Fruit fly (Drosophila melanogaster) whole organism, embryonic: Measurements from ENCODE around the gene Alg9.

Source experiments
- Atf6 ChIP-seq: fragments of 200-800 bp; sonication (Bioruptor generic); IDR thresholded peaks from 2 replicates; pipeline ENCODE4 v1.3.6; 2022; ENCODE audit warnings: missing biosample characterization, missing genetic modification characterization
- B-H1 ChIP-seq: fragments of 200-800 bp; sonication (Bioruptor generic); IDR thresholded peaks from 3 replicates; pipeline ENCODE4 v1.3.6; 2022; ENCODE audit warnings: missing biosample characterization, missing genetic modification characterization
- CG10209 ChIP-seq: fragments of 200-800 bp; sonication (Bioruptor generic); optimal IDR thresholded peaks from 3 replicates; lab custom pipeline; 2017; ENCODE audit warnings: missing biosample characterization, mild to moderate bottlenecking, missing genetic modification characterization, missing genetic modification reagents
- CG1024 ChIP-seq: fragments of 200-800 bp; sonication (Bioruptor generic); IDR thresholded peaks from 2 replicates; pipeline ENCODE4 v1.3.6; 2022; ENCODE audit warnings: missing biosample characterization, missing genetic modification characterization
- CG10267 ChIP-seq: fragments of 200-800 bp; sonication (Bioruptor generic); optimal IDR thresholded peaks from 2 replicates; lab custom pipeline; 2018; ENCODE audit warnings: missing biosample characterization, mild to moderate bottlenecking, missing genetic modification characterization, moderate library complexity
- CG10462 ChIP-seq: fragments of 200-800 bp; sonication (Bioruptor generic); optimal IDR thresholded peaks from 2 replicates; lab custom pipeline; 2016; ENCODE audit warnings: missing biosample characterization, missing genetic modification characterization
- CG11456 ChIP-seq: fragments of 200-800 bp; sonication (Bioruptor generic); IDR thresholded peaks from 3 replicates; pipeline ENCODE4 v1.3.6; 2022; ENCODE audit warnings: missing biosample characterization, missing genetic modification characterization
- CG12744 ChIP-seq: fragments of 200-800 bp; sonication (Bioruptor generic); optimal IDR thresholded peaks from 2 replicates; lab custom pipeline; 2016; ENCODE audit warnings: missing biosample characterization, missing genetic modification characterization
- CG14014 ChIP-seq: fragments of 200-800 bp; sonication (Bioruptor generic); IDR thresholded peaks from 2 replicates; pipeline ENCODE4 v1.3.6; 2022; ENCODE audit warnings: missing biosample characterization, missing genetic modification characterization
- CG14965 ChIP-seq: fragments of 200-800 bp; sonication (Bioruptor generic); optimal IDR thresholded peaks from 2 replicates; lab custom pipeline; 2016; ENCODE audit warnings: missing biosample characterization, missing genetic modification characterization, borderline replicate concordance
- CG2199 ChIP-seq: fragments of 200-800 bp; sonication (Bioruptor generic); IDR thresholded peaks from 3 replicates; pipeline ENCODE4 v1.3.6; 2022; ENCODE audit warnings: missing biosample characterization, missing genetic modification characterization
- CG2202 ChIP-seq: fragments of 200-800 bp; sonication (Bioruptor generic); optimal IDR thresholded peaks from 2 replicates; lab custom pipeline; 2018; ENCODE audit warnings: missing biosample characterization, mild to moderate bottlenecking, missing genetic modification characterization
- CG2712 ChIP-seq: fragments of 200-800 bp; optimal IDR thresholded peaks from 3 replicates; lab custom pipeline; 2019; ENCODE audit warnings: missing biosample characterization, mild to moderate bottlenecking, missing genetic modification characterization, moderate library complexity
- CG31441 ChIP-seq: fragments of 200-800 bp; sonication (Bioruptor generic); IDR thresholded peaks from 2 replicates; pipeline ENCODE4 v1.3.6; 2022; ENCODE audit warnings: missing biosample characterization, missing genetic modification characterization
- CG4707 ChIP-seq: fragments of 200-800 bp; sonication (Bioruptor generic); optimal IDR thresholded peaks from 2 replicates; lab custom pipeline; 2018; ENCODE audit warnings: missing biosample characterization, mild to moderate bottlenecking, missing genetic modification characterization, moderate library complexity
- CG6254 ChIP-seq: fragments of 200-800 bp; sonication (Bioruptor generic); optimal IDR thresholded peaks from 3 replicates; lab custom pipeline; 2017; ENCODE audit warnings: mild to moderate bottlenecking, missing biosample characterization, missing genetic modification reagents, missing genetic modification characterization
- CG6854 ChIP-seq: fragments of 200-800 bp; sonication (Bioruptor generic); optimal IDR thresholded peaks from 3 replicates; lab custom pipeline; 2017; ENCODE audit warnings: missing biosample characterization, mild to moderate bottlenecking, missing genetic modification characterization
- CG7928 ChIP-seq: fragments of 200-800 bp; sonication (Bioruptor generic); optimal IDR thresholded peaks from 2 replicates; lab custom pipeline; 2017; ENCODE audit warnings: missing biosample characterization, mild to moderate bottlenecking, missing genetic modification characterization
- CG8359 ChIP-seq: fragments of 200-800 bp; sonication (Bioruptor generic); optimal IDR thresholded peaks from 2 replicates; lab custom pipeline; 2017; ENCODE audit warnings: missing biosample characterization, mild to moderate bottlenecking, missing genetic modification characterization, borderline replicate concordance
- CG8924 ChIP-seq: fragments of 200-800 bp; optimal IDR thresholded peaks from 3 replicates; lab custom pipeline; 2019; ENCODE audit warnings: missing biosample characterization, mild to moderate bottlenecking, missing genetic modification characterization, moderate library complexity
- Dek ChIP-seq: fragments of 200-800 bp; sonication (Bioruptor generic); optimal IDR thresholded peaks from 3 replicates; lab custom pipeline; 2019; ENCODE audit warnings: missing biosample characterization, mild to moderate bottlenecking, missing genetic modification characterization, moderate library complexity
- Doc2 ChIP-seq: fragments of 200-800 bp; sonication (Bioruptor generic); IDR thresholded peaks from 2 replicates; pipeline ENCODE4 v1.3.6; 2022; ENCODE audit warnings: missing biosample characterization, missing genetic modification characterization
- HLH54F ChIP-seq: fragments of 200-800 bp; sonication (Bioruptor generic); optimal IDR thresholded peaks from 3 replicates; lab custom pipeline; 2016; ENCODE audit warnings: missing biosample characterization, missing genetic modification characterization
- Hr3 ChIP-seq: fragments of 200-800 bp; sonication (Bioruptor generic); optimal IDR thresholded peaks from 3 replicates; lab custom pipeline; 2016; ENCODE audit warnings: missing biosample characterization, missing genetic modification characterization
- Lpt ChIP-seq: fragments of >200 bp; optimal IDR thresholded peaks from 2 replicates; lab custom pipeline; 2018; ENCODE audit warnings: missing biosample characterization, missing genetic modification characterization
- Mad ChIP-seq: fragments of 200-800 bp; sonication (Bioruptor generic); optimal IDR thresholded peaks from 2 replicates; lab custom pipeline; 2016; ENCODE audit warnings: missing biosample characterization, missing genetic modification characterization
- Med ChIP-seq: fragments of 200-800 bp; sonication (Bioruptor generic); peaks from one replicate; lab custom pipeline; 2016; ENCODE audit warnings: missing biosample characterization, missing genetic modification characterization, mild to moderate bottlenecking, inconsistent platforms, moderate library complexity
- Myb ChIP-seq: fragments of 200-800 bp; sonication (Bioruptor generic); optimal IDR thresholded peaks from 2 replicates; lab custom pipeline; 2016; ENCODE audit warnings: missing biosample characterization, missing genetic modification characterization
- NK7.1 ChIP-seq: fragments of 200-800 bp; sonication (Bioruptor generic); optimal IDR thresholded peaks from 3 replicates; lab custom pipeline; 2016; ENCODE audit warnings: missing biosample characterization, missing genetic modification characterization
- Opbp ChIP-seq: fragments of 200-800 bp; sonication (Bioruptor generic); IDR thresholded peaks from 3 replicates; pipeline ENCODE4 v1.3.6; 2022; ENCODE audit warnings: missing biosample characterization, missing genetic modification characterization; ENCODE audit not compliant: partially characterized antibody
- Ssrp ChIP-seq: fragments of 200-800 bp; sonication (Bioruptor generic); optimal IDR thresholded peaks from 2 replicates; lab custom pipeline; 2018; ENCODE audit warnings: missing biosample characterization, mild to moderate bottlenecking, missing genetic modification characterization, moderate library complexity
- YL-1 ChIP-seq: fragments of 200-800 bp; sonication (Bioruptor generic); optimal IDR thresholded peaks from 3 replicates; lab custom pipeline; 2017; ENCODE audit warnings: missing biosample characterization, mild to moderate bottlenecking, missing genetic modification characterization
- al ChIP-seq: fragments of 200-800 bp; sonication (Bioruptor generic); IDR thresholded peaks from 2 replicates; pipeline ENCODE4 v1.3.6; 2022; ENCODE audit warnings: missing biosample characterization, missing genetic modification characterization
- danr ChIP-seq: fragments of 200-800 bp; sonication (Bioruptor generic); IDR thresholded peaks from 2 replicates; pipeline ENCODE4 v1.3.6; 2022; ENCODE audit warnings: missing biosample characterization, missing genetic modification characterization
- dmrt99B ChIP-seq: fragments of 200-800 bp; sonication (Bioruptor generic); optimal IDR thresholded peaks from 2 replicates; lab custom pipeline; 2018; ENCODE audit warnings: missing biosample characterization, mild to moderate bottlenecking, missing genetic modification characterization, moderate library complexity
- esg ChIP-seq: fragments of 200-800 bp; sonication (Bioruptor generic); conservative IDR thresholded peaks from 2 replicates; pipeline ENCODE4 v1.3.6; 2022; ENCODE audit warnings: missing biosample characterization, missing genetic modification characterization
- ewg ChIP-seq: fragments of 200-800 bp; sonication (Bioruptor generic); optimal IDR thresholded peaks from 3 replicates; lab custom pipeline; 2017; ENCODE audit warnings: mild to moderate bottlenecking, missing biosample characterization, missing genetic modification reagents, missing genetic modification characterization
- exex ChIP-seq: fragments of 200-800 bp; sonication (Bioruptor generic); optimal IDR thresholded peaks from 4 replicates; lab custom pipeline; 2018; ENCODE audit warnings: missing biosample characterization, mild to moderate bottlenecking, missing genetic modification characterization, moderate library complexity
- fd96Cb ChIP-seq: fragments of 200-800 bp; sonication (Bioruptor generic); optimal IDR thresholded peaks from 2 replicates; lab custom pipeline; 2018; ENCODE audit warnings: missing biosample characterization, mild to moderate bottlenecking, missing genetic modification characterization, moderate library complexity
- gsb ChIP-seq: fragments of 200-800 bp; sonication (Bioruptor generic); IDR thresholded peaks from 2 replicates; pipeline ENCODE4 v1.3.6; 2022; ENCODE audit warnings: missing biosample characterization, missing genetic modification characterization
- h ChIP-seq: fragments of >200 bp; optimal IDR thresholded peaks from 2 replicates; lab custom pipeline; 2017
- hbn ChIP-seq: fragments of 200-800 bp; sonication (Bioruptor generic); IDR thresholded peaks from 2 replicates; pipeline ENCODE4 v1.3.6; 2022; ENCODE audit warnings: missing biosample characterization, missing genetic modification characterization; ENCODE audit not compliant: partially characterized antibody
- kah ChIP-seq: fragments of 200-800 bp; sonication (Bioruptor generic); optimal IDR thresholded peaks from 2 replicates; lab custom pipeline; 2018; ENCODE audit warnings: missing biosample characterization, mild to moderate bottlenecking, missing genetic modification characterization
- lab ChIP-seq: fragments of 200-800 bp; sonication (Bioruptor generic); optimal IDR thresholded peaks from 3 replicates; lab custom pipeline; 2017; ENCODE audit warnings: missing biosample characterization, missing genetic modification characterization, mild to moderate bottlenecking, moderate library complexity, missing genetic modification reagents
- lmd ChIP-seq: fragments of 200-800 bp; sonication (Bioruptor generic); IDR thresholded peaks from 2 replicates; pipeline ENCODE4 v1.3.6; 2022; ENCODE audit warnings: missing biosample characterization, missing genetic modification characterization
- ranshi ChIP-seq: fragments of 200-800 bp; sonication (Bioruptor generic); IDR thresholded peaks from 2 replicates; pipeline ENCODE4 v1.3.6; 2022; ENCODE audit warnings: missing biosample characterization, missing genetic modification characterization
- seq ChIP-seq: fragments of 200-800 bp; sonication (Bioruptor generic); IDR thresholded peaks from 2 replicates; pipeline ENCODE4 v1.3.6; 2022; ENCODE audit warnings: missing biosample characterization, missing genetic modification characterization
- sima ChIP-seq: fragments of 200-800 bp; sonication (Bioruptor generic); optimal IDR thresholded peaks from 2 replicates; lab custom pipeline; 2016; ENCODE audit warnings: missing biosample characterization, missing genetic modification characterization
- ssp ChIP-seq: fragments of 200-800 bp; sonication (Bioruptor generic); IDR thresholded peaks from 2 replicates; pipeline ENCODE4 v1.3.6; 2022; ENCODE audit warnings: missing biosample characterization, missing genetic modification characterization
- trh ChIP-seq: fragments of 200-800 bp; sonication (Bioruptor generic); optimal IDR thresholded peaks from 2 replicates; lab custom pipeline; 2016; ENCODE audit warnings: missing biosample characterization, missing genetic modification characterization

Alg9 gene

DNA sequence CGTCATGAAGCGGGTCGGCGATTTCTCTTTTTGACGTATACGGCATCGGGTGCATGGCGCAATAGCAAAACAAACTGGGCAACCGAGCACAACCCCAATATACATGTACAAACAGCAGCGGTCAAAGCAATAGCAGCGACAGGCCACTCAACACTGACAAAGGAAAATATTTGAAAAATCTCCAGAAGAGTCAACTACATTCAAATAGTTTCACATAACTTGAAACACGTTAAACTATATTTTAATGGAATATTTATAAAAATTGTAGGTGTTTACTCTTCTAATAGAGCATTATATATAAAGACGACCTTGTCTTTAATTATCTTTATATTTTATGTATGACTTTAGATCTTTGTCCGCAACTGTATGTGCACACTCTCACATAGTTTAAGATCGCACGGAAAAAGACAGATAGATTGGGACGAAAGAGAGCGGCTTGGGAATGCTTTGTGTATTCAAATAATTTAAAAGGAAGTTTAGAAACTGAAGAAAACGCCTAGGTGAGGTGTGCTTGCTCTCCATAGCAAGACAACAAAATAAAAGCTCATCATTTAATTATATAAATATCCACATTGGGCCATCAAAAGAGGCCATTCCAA, 13.9 kb upstream of the Alg9 start (continued):
- TF ChIP-seq al (GFP tag; lab: Robert Waterston, UW) (peak; percentile 33; the same call in 1 of the 2 replicates), Doc2 (no peak), hbn (GFP tag; lab: Robert Waterston, UW) (no peak), CG12744 (GFP tag; lab: Kevin White, UChicago) (peak; percentile 30), lab (GFP tag; lab: Kevin White, UChicago) (peak; percentile 75), lmd (GFP tag; lab: Robert Waterston, UW) (peak; percentile 68), CG31441 (GFP tag; lab: Robert Waterston, UW) (peak; percentile 86), ssp (GFP tag; lab: Robert Waterston, UW) (peak; percentile 23; the same call in 1 of the 2 replicates), sima (GFP tag; lab: Kevin White, UChicago) (no peak), YL-1 (peak; percentile 47), CG10209 (GFP tag; lab: Kevin White, UChicago) (peak; percentile 72), CG14965 (GFP tag; lab: Kevin White, UChicago) (no peak), trh (peak; percentile 10), Dek (tag; lab: Kevin White, UChicago) (peak; percentile 64), fd96Cb (tag; lab: Kevin White, UChicago) (peak; percentile 73), exex (peak; percentile 8), CG8359 (peak; percentile 40), esg (GFP tag; lab: Robert Waterston, UW) (peak; percentile 62; the same call in 1 of the 2 replicates), CG2712 (peak; percentile 88), gsb (GFP tag; lab: Robert Waterston, UW) (peak; percentile 24; the same call in 1 of the 2 replicates), CG6854 (GFP tag; lab: Kevin White, UChicago) (peak; percentile 45), CG10267 (tag; lab: Kevin White, UChicago) (peak; percentile 74), Lpt (no peak), Ssrp (tag; lab: Kevin White, UChicago) (peak; percentile 75), CG10462 (GFP tag; lab: Kevin White, UChicago) (peak; percentile 12), CG8924 (peak; percentile 81), Hr3 (GFP tag; lab: Kevin White, UChicago) (peak; percentile 57), NK7.1 (GFP tag; lab: Kevin White, UChicago) (no peak), Med (GFP tag; lab: Kevin White, UChicago) (peak; percentile 84), CG2199 (peak; percentile 74; the same call in 1 of the 3 replicates), CG7928 (GFP tag; lab: Kevin White, UChicago) (peak; percentile 4), kah (peak; percentile 42), Opbp (no peak), Myb (GFP tag; lab: Kevin White, UChicago) (no peak), CG6254 (GFP tag; lab: Kevin White, UChicago) (peak; percentile 71), h (lab: Kevin White, UChicago) (no peak), B-H1 (GFP tag; lab: Robert Waterston, UW) (peak; percentile 56), seq (GFP tag; lab: Robert Waterston, UW) (peak; percentile 73), Atf6 (GFP tag; lab: Robert Waterston, UW) (peak; percentile 73), CG1024 (GFP tag; lab: Robert Waterston, UW) (peak; percentile 56; the same call in 1 of the 2 replicates), danr (GFP tag; lab: Robert Waterston, UW) (peak; percentile 79), Mad (GFP tag; lab: Kevin White, UChicago) (peak; percentile 47), CG11456 (GFP tag; lab: Robert Waterston, UW) (peak; percentile 59; the same call in 1 of the 3 replicates), CG14014 (GFP tag; lab: Robert Waterston, UW) (peak; percentile 63; the same call in 1 of the 2 replicates), CG4707 (GFP tag; lab: Kevin White, UChicago) (peak; percentile 45), HLH54F (GFP tag; lab: Kevin White, UChicago) (peak; percentile 39), CG2202 (tag; lab: Kevin White, UChicago) (peak; percentile 45), ewg (GFP tag; lab: Kevin White, UChicago) (peak; percentile 40), dmrt99B (tag; lab: Kevin White, UChicago) (peak; percentile 85), ranshi (GFP tag; lab: Robert Waterston, UW) (peak; percentile 76)
